Worm (Caenorhabditis elegans) whole organism, midembryonic: ENCODE measurements around the gene srw-59.

Experiments
- T22C8.4 ChIP-seq: fragments of 200-800 bp; sonication (Bioruptor generic); IDR thresholded peaks from 2 replicates; pipeline ENCODE4 v1.3.6; 2022; ENCODE audit warnings: missing genetic modification characterization, missing compliant biosample characterization
- cog-1 ChIP-seq: sonication (generic microtip); optimal IDR thresholded peaks from 2 replicates; lab custom pipeline; 2016; ENCODE audit warnings: missing genetic modification characterization, missing compliant biosample characterization
- flt-1 ChIP-seq: fragments of 200-800 bp; sonication (Bioruptor generic); IDR thresholded peaks from 2 replicates; pipeline ENCODE4 v1.3.6; 2022; ENCODE audit warnings: missing genetic modification characterization, missing compliant biosample characterization
- klf-2 ChIP-seq: fragments of 200-800 bp; sonication (Bioruptor generic); conservative IDR thresholded peaks from 2 replicates; pipeline ENCODE4 v1.3.6; 2022; ENCODE audit warnings: missing genetic modification reagents, missing genetic modification characterization, missing compliant biosample characterization
- tab-1 ChIP-seq: fragments of 200-800 bp; sonication (Bioruptor generic); IDR thresholded peaks from 2 replicates; pipeline ENCODE4 v1.3.6; 2022; ENCODE audit warnings: missing genetic modification characterization, missing compliant biosample characterization
- ztf-23 ChIP-seq: fragments of 200-800 bp; sonication (Bioruptor generic); IDR thresholded peaks from 2 replicates; pipeline ENCODE4 v1.3.6; 2022; ENCODE audit warnings: missing genetic modification reagents, missing genetic modification characterization, missing compliant biosample characterization

DNA sequence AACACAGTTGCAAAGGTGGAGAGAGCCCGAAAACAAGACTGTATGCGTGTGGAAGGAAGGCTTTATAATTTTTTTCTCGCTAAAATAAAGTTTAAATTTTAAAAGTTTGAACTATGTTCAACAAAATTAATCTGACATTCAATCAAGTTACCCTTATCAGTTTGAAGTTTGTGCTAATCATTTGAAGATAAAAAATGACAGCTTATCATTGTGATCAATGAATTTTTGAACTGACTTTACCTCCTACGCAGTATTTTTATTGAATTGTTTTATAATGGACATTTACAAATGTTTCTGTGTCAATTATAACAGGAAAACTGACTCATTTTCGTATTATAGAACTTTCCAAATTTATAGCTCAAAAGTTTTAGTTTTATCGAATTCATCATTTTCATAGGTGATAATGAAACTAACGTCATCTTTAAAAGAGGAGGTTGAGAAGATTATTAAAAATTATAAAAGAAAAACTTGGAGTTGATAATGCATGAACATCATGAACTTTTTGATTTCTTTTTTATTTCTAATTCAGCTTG, 27.5 kb upstream of the srw-59 start, which contains the start of gene oac-20:
- TF ChIP-seq T22C8.4 (GFP tag; lab: Robert Waterston, UW) (no peak), flt-1 (GFP tag; lab: Robert Waterston, UW) (no peak), ztf-23 (GFP tag; lab: Robert Waterston, UW) (no peak), cog-1 (tag; lab: Kevin White, UChicago) (no peak), tab-1 (no peak), klf-2 (GFP tag; lab: Robert Waterston, UW) (no peak)
